Worm (Caenorhabditis elegans): Measurements from ENCODE around the gene C25H3.16.

Gene C25H3.16

DNA sequence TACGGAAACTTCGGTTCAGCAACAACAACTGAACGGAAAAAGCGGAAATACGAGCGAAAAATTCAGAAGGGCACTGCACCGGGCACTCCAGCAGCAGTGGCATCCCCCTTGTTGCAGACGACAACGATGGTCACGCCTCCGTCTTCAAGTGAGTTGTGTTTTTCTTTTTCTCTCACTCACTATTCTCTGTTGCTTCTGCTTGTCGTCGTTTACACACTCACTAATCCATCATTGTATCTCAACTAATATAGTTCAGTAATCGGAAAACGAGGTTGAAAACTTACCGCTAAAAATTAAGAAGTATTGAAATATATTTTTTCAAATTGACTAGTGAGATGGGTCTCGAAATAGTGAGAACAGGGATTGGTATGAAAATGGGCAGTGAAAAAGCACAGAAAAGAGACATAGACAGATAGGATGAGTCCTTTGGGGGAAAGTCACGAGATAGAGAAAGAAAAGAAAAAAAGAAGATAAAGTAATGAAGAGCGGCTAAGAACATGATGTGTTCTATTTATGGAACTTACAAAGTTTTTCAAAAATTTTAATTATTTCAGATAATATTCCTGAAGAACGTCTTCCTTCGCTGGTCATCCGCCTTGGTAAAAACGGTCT, 2.8 kb upstream of the C25H3.16 start:
- TF ChIP-seq sptf-1 (tag; optimal IDR thresholded peaks at IDR 0.05) (no peak), nhr-237 (tag; optimal IDR thresholded peaks at IDR 0.05) (no peak), lsy-2 (tag; optimal IDR thresholded peaks at IDR 0.05) (peak; percentile 20 to 29), lin-14 (GFP tag; optimal IDR thresholded peaks at IDR 0.05) (peak; percentile 55), ceh-8 (GFP tag; optimal IDR thresholded peaks at IDR 0.05) (no peak), nhr-71 (tag; optimal IDR thresholded peaks at IDR 0.05) (peak; percentile 43), elt-3 (tag; optimal IDR thresholded peaks at IDR 0.05) (peak in 1 of 6 experiments; percentile 31), nhr-20 (tag; optimal IDR thresholded peaks at IDR 0.05) (peak; percentile 0), sup-37 (GFP tag; optimal IDR thresholded peaks at IDR 0.05) (no peak), nhr-47 (tag; optimal IDR thresholded peaks at IDR 0.05) (peak; percentile 24), nhr-85 (tag) (no peak), snu-23 (GFP tag; optimal IDR thresholded peaks at IDR 0.05) (peak; percentile 41), pqm-1 (tag; optimal IDR thresholded peaks at IDR 0.05) (no peak), fkh-4 (tag; optimal IDR thresholded peaks at IDR 0.05; ENCODE audit: borderline replicate concordance) (no peak), lin-35 (GFP tag; optimal IDR thresholded peaks at IDR 0.05) (peak in 1 of 2 experiments; percentile 6), unc-86 (tag; optimal IDR thresholded peaks at IDR 0.05) (no peak), ama-1 (optimal IDR thresholded peaks at IDR 0.05) (no peak), xbp-1 (tag; optimal IDR thresholded peaks at IDR 0.05) (peak; percentile 2), blmp-1 (tag; optimal IDR thresholded peaks at IDR 0.05) (peak; percentile 59), mef-2 (tag; optimal IDR thresholded peaks at IDR 0.05) (peak; percentile 48)

DNA sequence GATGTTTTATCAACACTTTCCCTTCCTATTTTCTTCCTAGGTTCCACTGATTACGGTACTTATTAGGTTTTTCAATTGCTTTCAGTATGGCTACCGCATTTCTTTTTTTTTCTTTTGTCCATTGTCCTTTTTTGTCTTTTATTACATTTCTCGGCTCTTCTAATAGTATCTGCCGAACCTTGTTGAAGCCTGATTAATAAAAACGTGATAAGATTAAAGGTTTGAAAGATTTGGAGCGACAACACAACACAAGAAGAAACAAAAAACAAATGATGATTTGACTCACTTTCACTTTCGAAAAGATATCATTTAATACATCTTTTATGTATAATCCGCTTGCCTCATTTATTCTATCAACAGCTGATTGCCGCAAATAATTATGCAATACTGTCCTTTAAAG, 1.1 kb upstream of the C25H3.16 start, which contains the start of gene C25H3.15:
Gene C25H3.15, plus strand, starts transcription at position 301 of the 400 bp plus-strand sequence.
- TF ChIP-seq sup-37 (GFP tag; optimal IDR thresholded peaks at IDR 0.05) (no peak), ceh-8 (GFP tag; optimal IDR thresholded peaks at IDR 0.05) (no peak), Y116A8C.19 (tag; optimal IDR thresholded peaks at IDR 0.05; ENCODE audit: borderline replicate concordance) (no peak), lin-39 (tag; optimal IDR thresholded peaks at IDR 0.05) (no peak), elt-3 (tag; optimal IDR thresholded peaks at IDR 0.05) (no peak), unc-86 (tag; optimal IDR thresholded peaks at IDR 0.05) (no peak), egl-27 (tag; optimal IDR thresholded peaks at IDR 0.05) (no peak), mdl-1 (tag; optimal IDR thresholded peaks at IDR 0.05) (no peak), zag-1 (tag; optimal IDR thresholded peaks at IDR 0.05) (no peak), ceh-63 (GFP tag; optimal IDR thresholded peaks at IDR 0.05) (no peak), unc-130 (tag; optimal IDR thresholded peaks at IDR 0.05) (no peak), mab-9 (GFP tag; IDR thresholded peaks at IDR 0.05) (no peak), pag-3 (tag; optimal IDR thresholded peaks at IDR 0.05; ENCODE audit: borderline replicate concordance, insufficient read depth) (no peak), nhr-47 (tag; optimal IDR thresholded peaks at IDR 0.05) (no peak), unc-98 (GFP tag; IDR thresholded peaks at IDR 0.05) (no peak)

DNA sequence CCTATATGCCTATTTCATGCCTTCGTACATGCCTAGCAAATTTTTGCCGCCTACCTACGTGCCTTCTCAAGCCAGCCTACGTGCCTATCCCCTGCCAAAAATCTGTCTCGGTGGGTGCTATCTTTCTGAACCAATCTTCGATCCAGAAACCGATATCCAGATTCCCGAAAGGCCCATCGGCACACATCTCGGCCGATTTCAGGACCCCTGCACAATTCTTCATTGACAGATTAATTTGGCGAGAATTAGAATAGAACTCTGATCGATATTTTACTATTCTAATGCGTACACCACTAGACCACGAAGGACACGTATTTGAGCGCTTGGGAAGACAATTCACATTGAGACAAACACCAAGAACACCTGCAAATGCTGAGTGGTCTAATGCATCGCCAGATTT, 1.4 kb downstream of the C25H3.16 start:
- TF ChIP-seq nhr-237 (tag; optimal IDR thresholded peaks at IDR 0.05): no peak
- TF ChIP-seq pax-3 (tag; optimal IDR thresholded peaks at IDR 0.05): no peak
- TF ChIP-seq xbp-1 (tag; optimal IDR thresholded peaks at IDR 0.05): no peak
- no peak for TF ChIP-seq C04F5.9 (tag; optimal IDR thresholded peaks at IDR 0.05)
- TF ChIP-seq tbx-2 (tag; optimal IDR thresholded peaks at IDR 0.05): no peak
- TF ChIP-seq skn-1 (tag; optimal IDR thresholded peaks at IDR 0.05): no peak
- TF ChIP-seq lin-39 (tag; optimal IDR thresholded peaks at IDR 0.05): no peak
- TF ChIP-seq zip-4 (GFP tag; optimal IDR thresholded peaks at IDR 0.05): no peak
- no peak for TF ChIP-seq ztf-11 (tag; optimal IDR thresholded peaks at IDR 0.05)
- no peak for TF ChIP-seq jun-1 (tag; optimal IDR thresholded peaks at IDR 0.05)
- no peak for TF ChIP-seq hlh-17 (GFP tag; optimal IDR thresholded peaks at IDR 0.05; ENCODE audit: borderline replicate concordance)
- no peak for TF ChIP-seq unc-86 (tag; optimal IDR thresholded peaks at IDR 0.05)
- TF ChIP-seq unc-98 (GFP tag; IDR thresholded peaks at IDR 0.05): no peak
- no peak for TF ChIP-seq ceh-88 (GFP tag; IDR thresholded peaks at IDR 0.05)
- no peak for TF ChIP-seq efl-3 (GFP tag; optimal IDR thresholded peaks at IDR 0.05)
- TF ChIP-seq elt-2 (tag; optimal IDR thresholded peaks at IDR 0.05): no peak
- TF ChIP-seq ceh-8 (GFP tag; optimal IDR thresholded peaks at IDR 0.05): no peak

Data from whole organism, L1 larva.